Worm (Caenorhabditis elegans) whole organism, late embryonic: ENCODE data around the gene cyp-34A10.

Experiments
- ama-1 ChIP-seq: fragments of 150-350 bp; optimal IDR thresholded peaks from 2 replicates; lab custom pipeline; 2014
- ceh-30 ChIP-seq: fragments of 150-350 bp; optimal IDR thresholded peaks from 2 replicates; lab custom pipeline; 2014; ENCODE audit warnings: missing biosample characterization, missing genetic modification characterization
- ceh-31 ChIP-seq: sonication (generic microtip); optimal IDR thresholded peaks from 2 replicates; lab custom pipeline; 2016; ENCODE audit warnings: missing genetic modification characterization, missing compliant biosample characterization
- elt-2 ChIP-seq: sonication (generic microtip); optimal IDR thresholded peaks from 2 replicates; lab custom pipeline; 2016; ENCODE audit warnings: missing genetic modification reagents, missing genetic modification characterization, missing compliant biosample characterization
- fkh-10 ChIP-seq: fragments of 150-350 bp; optimal IDR thresholded peaks from 2 replicates; lab custom pipeline; 2014; ENCODE audit warnings: missing biosample characterization, missing genetic modification reagents, missing genetic modification characterization
- fkh-6 ChIP-seq: sonication (generic microtip); optimal IDR thresholded peaks from 2 replicates; lab custom pipeline; 2016; ENCODE audit warnings: missing genetic modification characterization, missing compliant biosample characterization
- hlh-6 ChIP-seq: sonication (generic microtip); optimal IDR thresholded peaks from 2 replicates; lab custom pipeline; 2016; ENCODE audit warnings: missing genotype, missing genetic modification characterization, missing compliant biosample characterization
- nfya-1 ChIP-seq: sonication (generic microtip); optimal IDR thresholded peaks from 2 replicates; lab custom pipeline; 2017; ENCODE audit warnings: missing genetic modification characterization, mild to moderate bottlenecking, missing compliant biosample characterization, antibody characterized with exemption, moderate library complexity
- nhr-11 ChIP-seq: fragments of 150-350 bp; optimal IDR thresholded peaks from 2 replicates; lab custom pipeline; 2014; ENCODE audit warnings: missing biosample characterization, missing genetic modification characterization
- tbx-2 ChIP-seq: sonication (generic microtip); optimal IDR thresholded peaks from 2 replicates; lab custom pipeline; 2016; ENCODE audit warnings: missing genetic modification characterization, missing compliant biosample characterization
- ztf-16 ChIP-seq: sonication (generic microtip); optimal IDR thresholded peaks from 2 replicates; lab custom pipeline; 2017; ENCODE audit warnings: missing genetic modification characterization, missing compliant biosample characterization

- TF ChIP-seq ceh-30 (tag; lab: Kevin White, UChicago): no peak
- TF ChIP-seq fkh-6 (tag; lab: Kevin White, UChicago): no peak
- no peak for TF ChIP-seq nfya-1 (tag; lab: Kevin White, UChicago)
- no peak for TF ChIP-seq tbx-2
- TF ChIP-seq ceh-31 (tag; lab: Kevin White, UChicago): no peak
- no peak for TF ChIP-seq ztf-16 (tag; lab: Kevin White, UChicago)
- TF ChIP-seq fkh-10 (GFP tag; lab: Kevin White, UChicago): no peak
- TF ChIP-seq elt-2 (tag; lab: Kevin White, UChicago): no peak
- TF ChIP-seq hlh-6 (tag; lab: Kevin White, UChicago): no peak
- TF ChIP-seq ama-1: no peak
- TF ChIP-seq nhr-11 (tag; lab: Kevin White, UChicago): no peak
Measured at ce11 chrV:3989070-3989469, 16.3 kb upstream of the cyp-34A10 start, which contains the start of gene nlp-27.
